Fruit fly (Drosophila melanogaster) whole organism, pupa: ENCODE measurements around the gene CG31419.

Experiments
- CG10348 ChIP-seq: fragments of 200-800 bp; sonication (Bioruptor generic); IDR thresholded peaks from 2 replicates; pipeline ENCODE4 v1.3.6; 2022; ENCODE audit warnings: missing biosample characterization, missing genetic modification characterization
- CG12605 ChIP-seq: fragments of 200-800 bp; sonication (Bioruptor generic); IDR thresholded peaks from 2 replicates; pipeline ENCODE4 v1.3.6; 2022; ENCODE audit warnings: missing biosample characterization, missing genetic modification characterization
- CG13204 ChIP-seq: fragments of 200-800 bp; sonication (Bioruptor generic); optimal IDR thresholded peaks from 2 replicates; lab custom pipeline; 2018; ENCODE audit warnings: missing biosample characterization, mild to moderate bottlenecking, missing genetic modification characterization, moderate library complexity
- CG14655 ChIP-seq: fragments of 200-800 bp; sonication (Bioruptor generic); optimal IDR thresholded peaks from 3 replicates; lab custom pipeline; 2017; ENCODE audit warnings: mild to moderate bottlenecking, missing biosample characterization, missing genetic modification reagents, missing genetic modification characterization
- CG15710 ChIP-seq: fragments of 200-800 bp; sonication (Bioruptor generic); optimal IDR thresholded peaks from 2 replicates; lab custom pipeline; 2018; ENCODE audit warnings: missing biosample characterization, mild to moderate bottlenecking, missing genetic modification characterization, moderate library complexity
- CG17806 ChIP-seq: fragments of 200-800 bp; sonication (Bioruptor generic); optimal IDR thresholded peaks from 2 replicates; lab custom pipeline; 2018; ENCODE audit warnings: missing biosample characterization, mild to moderate bottlenecking, missing genetic modification characterization, moderate library complexity
- CG32121 ChIP-seq: fragments of 200-800 bp; sonication (Bioruptor generic); IDR thresholded peaks from 2 replicates; pipeline ENCODE4 v1.3.6; 2022; ENCODE audit warnings: missing biosample characterization, missing genetic modification characterization
- CG34367 ChIP-seq: fragments of 200-800 bp; sonication (Bioruptor generic); optimal IDR thresholded peaks from 2 replicates; lab custom pipeline; 2018; ENCODE audit warnings: missing biosample characterization, mild to moderate bottlenecking, missing genetic modification characterization
- CG8159 ChIP-seq: fragments of 200-800 bp; sonication (Bioruptor generic); optimal IDR thresholded peaks from 3 replicates; lab custom pipeline; 2018; ENCODE audit warnings: missing biosample characterization, mild to moderate bottlenecking, missing genetic modification characterization, moderate library complexity
- CG8301 ChIP-seq: fragments of 200-800 bp; sonication (Bioruptor generic); optimal IDR thresholded peaks from 2 replicates; lab custom pipeline; 2018; ENCODE audit warnings: missing biosample characterization, mild to moderate bottlenecking, missing genetic modification characterization
- CG9948 ChIP-seq: fragments of 200-800 bp; sonication (Bioruptor generic); optimal IDR thresholded peaks from 2 replicates; lab custom pipeline; 2018; ENCODE audit warnings: missing biosample characterization, mild to moderate bottlenecking, missing genetic modification characterization, moderate library complexity
- D1 ChIP-seq: fragments of 200-800 bp; sonication (Bioruptor generic); optimal IDR thresholded peaks from 2 replicates; lab custom pipeline; 2018; ENCODE audit warnings: missing biosample characterization, mild to moderate bottlenecking, missing genetic modification characterization, moderate library complexity
- EcR ChIP-seq: fragments of 200-800 bp; sonication (Bioruptor generic); optimal IDR thresholded peaks from 3 replicates; lab custom pipeline; 2019; ENCODE audit warnings: missing biosample characterization, missing genetic modification characterization, mild to moderate bottlenecking, moderate library complexity, missing genetic modification reagents
- Ets98B ChIP-seq: fragments of 200-800 bp; sonication (Bioruptor generic); IDR thresholded peaks from 2 replicates; pipeline ENCODE4 v1.3.6; 2022; ENCODE audit warnings: missing biosample characterization, missing genetic modification characterization
- Pif1A ChIP-seq: fragments of 200-800 bp; sonication (Bioruptor generic); optimal IDR thresholded peaks from 3 replicates; lab custom pipeline; 2016; ENCODE audit warnings: missing biosample characterization, missing genetic modification characterization
- Pif1B ChIP-seq: fragments of 200-800 bp; sonication (Bioruptor generic); optimal IDR thresholded peaks from 3 replicates; lab custom pipeline; 2016; ENCODE audit warnings: missing biosample characterization, missing genetic modification characterization
- Snoo ChIP-seq: fragments of 200-800 bp; sonication (Bioruptor generic); optimal IDR thresholded peaks from 3 replicates; lab custom pipeline; 2017; ENCODE audit warnings: missing biosample characterization, mild to moderate bottlenecking, missing genetic modification characterization, inconsistent platforms
- fd96Ca ChIP-seq: fragments of 200-800 bp; sonication (Bioruptor generic); IDR thresholded peaks from 3 replicates; pipeline ENCODE4 v1.3.6; 2022; ENCODE audit warnings: missing biosample characterization, missing genetic modification characterization
- gl ChIP-seq: fragments of 200-800 bp; sonication (Bioruptor generic); optimal IDR thresholded peaks from 2 replicates; lab custom pipeline; 2018; ENCODE audit warnings: missing biosample characterization, mild to moderate bottlenecking, missing genetic modification characterization
- rn ChIP-seq: fragments of 200-800 bp; sonication (Bioruptor generic); IDR thresholded peaks from 2 replicates; pipeline ENCODE4 v1.3.6; 2022; ENCODE audit warnings: missing biosample characterization, missing genetic modification characterization

CG31419 gene

dm6 chr3R:17284348-17284747, at the start of gene CG31419:
TSS of gene CG31419 (plus strand) at chr3R:17284648.
- TF ChIP-seq CG8301 (tag; lab: Kevin White, UChicago) (no peak), CG8159 (tag; lab: Kevin White, UChicago) (no peak), CG10348 (GFP tag; lab: Robert Waterston, UW) (no peak), Ets98B (GFP tag; lab: Robert Waterston, UW) (no peak), rn (GFP tag; lab: Robert Waterston, UW) (no peak)

- no peak for TF ChIP-seq gl (tag; lab: Kevin White, UChicago)
These were observed 47.5 kb upstream of the CG31419 start for dm6 chr3R:17236936-17237335.

dm6 chr3R:17247699-17248098, 36.7 kb upstream of the CG31419 start:
- TF ChIP-seq CG14655 = no peak
- TF ChIP-seq D1 (tag; lab: Kevin White, UChicago) = no peak
- TF ChIP-seq gl (tag; lab: Kevin White, UChicago) = no peak
- no peak for TF ChIP-seq CG12605 (GFP tag; lab: Robert Waterston, UW)
- no peak for TF ChIP-seq CG34367 (tag; lab: Kevin White, UChicago)
- TF ChIP-seq Pif1B (GFP tag; lab: Kevin White, UChicago) = no peak
- TF ChIP-seq CG32121 = no peak
- no peak for TF ChIP-seq fd96Ca
- TF ChIP-seq Snoo (tag; lab: Kevin White, UChicago) = no peak
- TF ChIP-seq CG15710 (tag; lab: Kevin White, UChicago) = no peak

dm6 chr3R:17249233-17249632, 35.2 kb upstream of the CG31419 start:
- TF ChIP-seq CG34367 (tag; lab: Kevin White, UChicago) (no peak), Ets98B (GFP tag; lab: Robert Waterston, UW) (no peak), rn (GFP tag; lab: Robert Waterston, UW) (no peak)

dm6 chr3R:17251271-17251670, 33.2 kb upstream of the CG31419 start:
- TF ChIP-seq CG14655 (peak; percentile 33), CG34367 (tag; lab: Kevin White, UChicago) (no peak), Pif1A (GFP tag; lab: Kevin White, UChicago) (no peak), Snoo (tag; lab: Kevin White, UChicago) (no peak), CG8159 (tag; lab: Kevin White, UChicago) (peak; percentile 32)

- TF ChIP-seq CG15710 (tag; lab: Kevin White, UChicago) = no peak
- TF ChIP-seq Pif1A (GFP tag; lab: Kevin White, UChicago) = no peak
- TF ChIP-seq CG9948 (tag; lab: Kevin White, UChicago) = no peak
These were observed 30.4 kb upstream of the CG31419 start, which contains the start of gene CG44259 for dm6 chr3R:17254029-17254428. TSS of gene CG44259 (minus strand) at chr3R:17254129.

- no peak for TF ChIP-seq CG10348 (GFP tag; lab: Robert Waterston, UW)
- TF ChIP-seq D1 (tag; lab: Kevin White, UChicago) = no peak
- no peak for TF ChIP-seq Pif1B (GFP tag; lab: Kevin White, UChicago)
- no peak for TF ChIP-seq CG13204 (GFP tag; lab: Kevin White, UChicago)
- no peak for TF ChIP-seq fd96Ca
- TF ChIP-seq CG32121 = no peak
- TF ChIP-seq CG15710 (tag; lab: Kevin White, UChicago) = no peak
- no peak for TF ChIP-seq gl (tag; lab: Kevin White, UChicago)
- no peak for TF ChIP-seq Pif1A (GFP tag; lab: Kevin White, UChicago)
- TF ChIP-seq CG8159 (tag; lab: Kevin White, UChicago) = no peak
- TF ChIP-seq CG17806 (tag; lab: Kevin White, UChicago) = no peak
- TF ChIP-seq Ets98B (GFP tag; lab: Robert Waterston, UW) = no peak
- TF ChIP-seq CG34367 (tag; lab: Kevin White, UChicago) = no peak
These were observed 19.5 kb upstream of the CG31419 start, which contains the start of the genes beat-IIb and CG44257 for dm6 chr3R:17264949-17265348. TSS of gene beat-IIb (minus strand) at chr3R:17265049. TSS of gene CG44257 (plus strand) at chr3R:17265278.

- TF ChIP-seq CG14655 = no peak
- no peak for TF ChIP-seq CG12605 (GFP tag; lab: Robert Waterston, UW)
- no peak for TF ChIP-seq rn (GFP tag; lab: Robert Waterston, UW)
- TF ChIP-seq CG13204 (GFP tag; lab: Kevin White, UChicago) = no peak
- no peak for TF ChIP-seq D1 (tag; lab: Kevin White, UChicago)
- TF ChIP-seq CG10348 (GFP tag; lab: Robert Waterston, UW) = no peak
- TF ChIP-seq Pif1B (GFP tag; lab: Kevin White, UChicago) = no peak
- no peak for TF ChIP-seq fd96Ca
- no peak for TF ChIP-seq CG32121
- TF ChIP-seq EcR (GFP tag; lab: Kevin White, UChicago) = no peak
- TF ChIP-seq, all 21 proteins: peak for 0
These were observed 953 bp upstream of the CG31419 start, which contains the start of gene CG31418 for dm6 chr3R:17283495-17283894. TSS of gene CG31418 (plus strand) at chr3R:17283795.
